Fruit fly (Drosophila melanogaster): ENCODE measurements around the gene CG4582.

- TF ChIP-seq sob (GFP tag; IDR thresholded peaks at IDR 0.05) (0 out of 2 replicates have a peak, but pooled peaks have one; percentile 11), sqz (GFP tag; optimal IDR thresholded peaks at IDR 0.05) (no peak), disco-r (GFP tag; optimal IDR thresholded peaks at IDR 0.05) (no peak), Trl (optimal IDR thresholded peaks at IDR 0.05) (no peak), Trl (GFP tag; optimal IDR thresholded peaks at IDR 0.05) (no peak), CG2202 (tag; optimal IDR thresholded peaks at IDR 0.05) (no peak)
These were observed 41.1 kb upstream of the CG4582 start, which contains the start of gene Npl4 for dm6 chr3R:25623800-25624791.
